Worm (Caenorhabditis elegans) whole organism, L2 larva: ENCODE data around the gene R08C7.4.

Experiments
- C34F6.9 ChIP-seq: fragments of 150-350 bp; optimal IDR thresholded peaks from 2 replicates; lab custom pipeline; 2014; ENCODE audit warnings: missing biosample characterization, missing genetic modification characterization
- Y55F3AM.14 ChIP-seq: fragments of 200-800 bp; sonication (Bioruptor generic); optimal IDR thresholded peaks from 2 replicates; lab custom pipeline; 2018; ENCODE audit warnings: mild to moderate bottlenecking, missing genetic modification characterization, missing compliant biosample characterization
- alr-1 ChIP-seq: fragments of 150-350 bp; optimal IDR thresholded peaks from 2 replicates; lab custom pipeline; 2014; ENCODE audit warnings: missing biosample characterization, missing genetic modification characterization
- aly-2 ChIP-seq: fragments of 150-350 bp; optimal IDR thresholded peaks from 2 replicates; lab custom pipeline; 2014; ENCODE audit warnings: missing biosample characterization, missing genetic modification characterization
- ama-1 ChIP-seq: fragments of 150-350 bp; optimal IDR thresholded peaks from 2 replicates; lab custom pipeline; 2018; ENCODE audit warnings: inconsistent platforms
- blmp-1 ChIP-seq: sonication (generic microtip); optimal IDR thresholded peaks from 2 replicates; lab custom pipeline; 2017; ENCODE audit warnings: missing genetic modification characterization, mild to moderate bottlenecking, missing compliant biosample characterization, antibody characterized with exemption, moderate library complexity; ENCODE audit not compliant: insufficient read depth
- ceh-82 ChIP-seq: fragments of 150-350 bp; optimal IDR thresholded peaks from 2 replicates; lab custom pipeline; 2014; ENCODE audit warnings: missing biosample characterization, missing genetic modification characterization
- crh-2 ChIP-seq: sonication (generic microtip); optimal IDR thresholded peaks from 2 replicates; lab custom pipeline; 2017; ENCODE audit warnings: missing biosample characterization, missing genetic modification characterization
- elt-1 ChIP-seq: fragments of 150-350 bp; optimal IDR thresholded peaks from 2 replicates; lab custom pipeline; 2014; ENCODE audit warnings: missing biosample characterization, missing genetic modification characterization
- elt-3 ChIP-seq: sonication (generic microtip); optimal IDR thresholded peaks from 2 replicates; lab custom pipeline; 2017; ENCODE audit warnings: missing biosample characterization, missing genetic modification characterization
- fos-1 ChIP-seq: fragments of 150-350 bp; optimal IDR thresholded peaks from 2 replicates; lab custom pipeline; 2014; ENCODE audit warnings: missing biosample characterization, missing genetic modification characterization
- gmeb-1 ChIP-seq: fragments of 150-350 bp; optimal IDR thresholded peaks from 2 replicates; lab custom pipeline; 2014; ENCODE audit warnings: missing biosample characterization, missing genetic modification characterization
- lin-13 ChIP-seq: fragments of 150-350 bp; optimal IDR thresholded peaks from 2 replicates; lab custom pipeline; 2014; ENCODE audit warnings: missing biosample characterization, missing genetic modification reagents, missing genetic modification characterization
- lin-39 ChIP-seq: fragments of 150-350 bp; optimal IDR thresholded peaks from 2 replicates; lab custom pipeline; 2014; ENCODE audit warnings: missing biosample characterization, missing genetic modification reagents, missing genetic modification characterization
- lsy-2 ChIP-seq, 2 experiments: fragments of 150-350 bp in 1 of 2; sonication (generic microtip) in 1 of 2; optimal IDR thresholded peaks; 2 replicates each; lab custom pipeline; 2014 to 2017; ENCODE audit warnings: missing biosample characterization in 2 of 2, missing genetic modification characterization in 2 of 2
- mab-5 ChIP-seq: fragments of 150-350 bp; optimal IDR thresholded peaks from 2 replicates; lab custom pipeline; 2014; ENCODE audit warnings: missing biosample characterization, missing genetic modification characterization
- mbf-1 ChIP-seq: sonication (generic microtip); optimal IDR thresholded peaks from 2 replicates; lab custom pipeline; 2017; ENCODE audit warnings: missing biosample characterization, missing genetic modification characterization
- mdl-1 ChIP-seq, 2 experiments: fragments of 150-350 bp in 1 of 2; sonication (generic microtip) in 1 of 2; optimal IDR thresholded peaks; 2 replicates each; lab custom pipeline; 2017; ENCODE audit warnings: missing biosample characterization in 2 of 2, missing genetic modification characterization in 2 of 2
- nhr-10 ChIP-seq: sonication (generic microtip); optimal IDR thresholded peaks from 2 replicates; lab custom pipeline; 2017; ENCODE audit warnings: missing biosample characterization, missing genetic modification characterization
- nhr-11 ChIP-seq: fragments of 150-350 bp; optimal IDR thresholded peaks from 2 replicates; lab custom pipeline; 2014; ENCODE audit warnings: missing biosample characterization, missing genetic modification characterization
- nhr-12 ChIP-seq: fragments of 150-350 bp; optimal IDR thresholded peaks from 2 replicates; lab custom pipeline; 2014; ENCODE audit warnings: missing biosample characterization, missing genetic modification characterization
- nhr-129 ChIP-seq: fragments of 150-350 bp; optimal IDR thresholded peaks from 2 replicates; lab custom pipeline; 2014; ENCODE audit warnings: missing biosample characterization, missing genetic modification characterization
- nhr-21 ChIP-seq: fragments of 150-350 bp; optimal IDR thresholded peaks from 2 replicates; lab custom pipeline; 2014; ENCODE audit warnings: missing biosample characterization, missing genetic modification characterization
- nhr-237 ChIP-seq: fragments of 150-350 bp; optimal IDR thresholded peaks from 2 replicates; lab custom pipeline; 2014; ENCODE audit warnings: missing biosample characterization, missing genetic modification characterization
- nhr-25 ChIP-seq: fragments of 150-350 bp; sonication (generic microtip); optimal IDR thresholded peaks from 3 replicates; lab custom pipeline; 2014; ENCODE audit warnings: missing biosample characterization, missing genetic modification characterization
- nhr-6 ChIP-seq: fragments of 150-350 bp; optimal IDR thresholded peaks from 2 replicates; lab custom pipeline; 2014; ENCODE audit warnings: missing biosample characterization, missing genetic modification characterization
- peb-1 ChIP-seq: fragments of 150-350 bp; optimal IDR thresholded peaks from 2 replicates; lab custom pipeline; 2014; ENCODE audit warnings: missing biosample characterization, missing genetic modification characterization
- skn-1 ChIP-seq: sonication (generic microtip); optimal IDR thresholded peaks from 2 replicates; lab custom pipeline; 2017; ENCODE audit warnings: missing biosample characterization, missing genetic modification characterization
- sma-3 ChIP-seq: sonication (generic microtip); optimal IDR thresholded peaks from 2 replicates; lab custom pipeline; 2016; ENCODE audit warnings: missing genetic modification reagents, missing genetic modification characterization, missing compliant biosample characterization
- snpc-4 ChIP-seq: fragments of 150-350 bp; optimal IDR thresholded peaks from 2 replicates; lab custom pipeline; 2014; ENCODE audit warnings: missing biosample characterization, missing genetic modification characterization
- unc-39 ChIP-seq: fragments of 150-350 bp; optimal IDR thresholded peaks from 2 replicates; lab custom pipeline; 2014; ENCODE audit warnings: missing biosample characterization, missing genetic modification characterization
- unc-55 ChIP-seq: fragments of 150-350 bp; sonication (generic microtip); optimal IDR thresholded peaks from 3 replicates; lab custom pipeline; 2014; ENCODE audit warnings: missing biosample characterization, missing genetic modification reagents, missing genetic modification characterization
- unc-62 ChIP-seq: fragments of 150-350 bp; optimal IDR thresholded peaks from 2 replicates; lab custom pipeline; 2014; ENCODE audit warnings: missing biosample characterization, missing genetic modification reagents, missing genetic modification characterization
- zag-1 ChIP-seq: fragments of 150-350 bp; optimal IDR thresholded peaks from 2 replicates; lab custom pipeline; 2014; ENCODE audit warnings: missing biosample characterization, missing genetic modification characterization
- ztf-1 ChIP-seq: fragments of 200-800 bp; sonication (Bioruptor generic); conservative IDR thresholded peaks from 2 replicates; pipeline ENCODE4 v1.3.6; 2022; ENCODE audit warnings: missing genetic modification characterization, missing compliant biosample characterization
- ztf-11 ChIP-seq: sonication (generic microtip); optimal IDR thresholded peaks from 2 replicates; lab custom pipeline; 2017; ENCODE audit warnings: missing biosample characterization, missing genetic modification characterization
- ztf-4 ChIP-seq: fragments of 150-350 bp; optimal IDR thresholded peaks from 2 replicates; lab custom pipeline; 2014; ENCODE audit warnings: missing biosample characterization, missing genetic modification characterization

The R08C7.4 gene

ce11 chrIV:4410526-4410925 lies 24.3 kb upstream of the R08C7.4 start:
- TF ChIP-seq nhr-25 (no peak), nhr-11 (tag; lab: Kevin White, UChicago) (no peak), nhr-21 (tag; lab: Kevin White, UChicago) (no peak), skn-1 (no peak), unc-55 (GFP tag; lab: Kevin White, UChicago) (no peak)
- TF ChIP-seq, all 48 proteins: peak for 0

ce11 chrIV:4411311-4411947 lies 23.4 kb upstream of the R08C7.4 start:
- TF ChIP-seq aly-2 (no peak), unc-39 (no peak), ama-1 (lab: Kevin White, UChicago) (peak; percentile 7), zag-1 (tag; lab: Kevin White, UChicago) (no peak), unc-62 (no peak), peb-1 (no peak), lin-13 (no peak), ztf-11 (tag; lab: Kevin White, UChicago) (no peak)

ce11 chrIV:4411948-4412335 lies 22.9 kb upstream of the R08C7.4 start:
- no peak for TF ChIP-seq fos-1
- TF ChIP-seq lsy-2 (tag; optimal IDR thresholded peaks at IDR 0.05; lab: Kevin White, UChicago): no peak
- no peak for TF ChIP-seq sma-3 (GFP tag; lab: Kevin White, UChicago)
- TF ChIP-seq C34F6.9 (tag; lab: Kevin White, UChicago): no peak
- no peak for TF ChIP-seq mbf-1 (tag; lab: Kevin White, UChicago)
- TF ChIP-seq nhr-12: no peak
- no peak for TF ChIP-seq unc-55 (GFP tag; lab: Kevin White, UChicago)
- TF ChIP-seq gmeb-1 (tag; lab: Kevin White, UChicago): no peak
- TF ChIP-seq nhr-129 (tag; lab: Kevin White, UChicago): no peak

ce11 chrIV:4413114-4413513 lies 21.7 kb upstream of the R08C7.4 start:
- no peak for TF ChIP-seq ztf-4
- TF ChIP-seq elt-3 (tag; lab: Kevin White, UChicago): no peak
- TF ChIP-seq blmp-1 (tag; lab: Kevin White, UChicago): no peak
- TF ChIP-seq nhr-6 (tag; lab: Kevin White, UChicago): no peak
- TF ChIP-seq gmeb-1 (tag; lab: Kevin White, UChicago): no peak
- no peak for TF ChIP-seq lin-13
- TF ChIP-seq Y55F3AM.14 (GFP tag; lab: Kevin White, UChicago): no peak
- no peak for TF ChIP-seq elt-1 (tag; lab: Kevin White, UChicago)
- no peak for TF ChIP-seq unc-62
- no peak for TF ChIP-seq nhr-237 (tag; lab: Kevin White, UChicago)
- TF ChIP-seq ceh-82 (tag; lab: Kevin White, UChicago): no peak
- TF ChIP-seq unc-55 (GFP tag; lab: Kevin White, UChicago): no peak
- no peak for TF ChIP-seq ztf-11 (tag; lab: Kevin White, UChicago)
- no peak for TF ChIP-seq nhr-10 (tag; lab: Kevin White, UChicago)

ce11 chrIV:4422029-4422428 lies 12.8 kb upstream of the R08C7.4 start, which contains the start of gene clec-175:
TSS of gene clec-175 (plus strand) at chrIV:4422329.
- TF ChIP-seq lsy-2 (tag; optimal IDR thresholded peaks at IDR 0.05; lab: Kevin White, UChicago) (no peak), peb-1 (no peak), ztf-1 (no peak), ama-1 (lab: Kevin White, UChicago) (no peak), lin-39 (tag; lab: Kevin White, UChicago) (no peak), alr-1 (tag; lab: Kevin White, UChicago) (no peak), unc-55 (GFP tag; lab: Kevin White, UChicago) (no peak), skn-1 (no peak), fos-1 (no peak), mdl-1 (tag; optimal IDR thresholded peaks at IDR 0.05; lab: Kevin White, UChicago) (no peak), nhr-10 (tag; lab: Kevin White, UChicago) (no peak), crh-2 (tag; lab: Kevin White, UChicago) (no peak), snpc-4 (no peak), mab-5 (tag; lab: Kevin White, UChicago) (no peak), lin-13 (no peak), C34F6.9 (tag; lab: Kevin White, UChicago) (no peak)
